Fruit fly (Drosophila melanogaster): Measurements from ENCODE around the gene t-cup.

Gene t-cup

DNA sequence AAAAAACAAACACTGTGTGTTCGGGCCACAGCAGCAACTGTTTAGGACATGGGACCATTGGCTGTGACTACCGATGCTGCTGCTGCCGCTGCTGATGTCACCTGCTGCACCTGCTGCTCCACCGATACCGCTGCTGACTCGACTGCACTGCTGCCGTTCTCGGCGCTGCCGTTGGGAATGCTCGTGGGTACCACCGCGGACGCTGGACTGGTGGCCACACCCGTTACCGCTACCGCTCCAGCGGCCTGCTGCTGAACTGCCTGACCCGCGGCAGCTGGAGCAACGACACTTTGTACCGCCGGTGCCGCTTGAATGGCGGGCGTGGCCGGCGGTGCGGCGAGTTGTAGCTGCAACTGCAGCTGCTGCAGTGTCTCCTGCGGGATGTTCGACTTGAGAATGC, 39.4 kb downstream of the t-cup start (continued):
- TF ChIP-seq CG9932 (GFP tag; IDR thresholded peaks at IDR 0.05) (0 out of 2 replicates have a peak, but pooled peaks have one; percentile 37), CG43689 (GFP tag; IDR thresholded peaks at IDR 0.05) (no peak), cas (GFP tag; IDR thresholded peaks at IDR 0.05) (0 out of 2 replicates have a peak, but pooled peaks have one; percentile 8), CG6254 (GFP tag; optimal IDR thresholded peaks at IDR 0.05) (no peak), chif (GFP tag; optimal IDR thresholded peaks at IDR 0.05) (peak in 1 of 2 experiments; percentile 1), Pdp1 (GFP tag; optimal IDR thresholded peaks at IDR 0.05) (no peak), CG7556 (GFP tag; optimal IDR thresholded peaks at IDR 0.05) (no peak), prd (optimal IDR thresholded peaks at IDR 0.05) (no peak), prd (GFP tag; IDR thresholded peaks at IDR 0.05) (no peak), HLH3B (GFP tag; IDR thresholded peaks at IDR 0.05) (no peak), CG33557 (GFP tag; optimal IDR thresholded peaks at IDR 0.05) (no peak), corto (GFP tag; optimal IDR thresholded peaks at IDR 0.05) (no peak), gfzf (GFP tag; optimal IDR thresholded peaks at IDR 0.05) (no peak), CrebB (tag; optimal IDR thresholded peaks at IDR 0.05) (no peak), Aef1 (GFP tag; IDR thresholded peaks at IDR 0.05) (no peak), CTCF (GFP tag; optimal IDR thresholded peaks at IDR 0.05) (no peak), CG14014 (GFP tag; IDR thresholded peaks at IDR 0.05) (no peak), Gug (GFP tag; IDR thresholded peaks at IDR 0.05) (no peak), CG2202 (tag; optimal IDR thresholded peaks at IDR 0.05) (no peak), CG7372 (GFP tag; IDR thresholded peaks at IDR 0.05) (no peak), HmgZ (tag; optimal IDR thresholded peaks at IDR 0.05) (no peak), otp (GFP tag; IDR thresholded peaks at IDR 0.05) (no peak), Doc3 (GFP tag; IDR thresholded peaks at IDR 0.05; ENCODE audit: partially characterized antibody) (no peak), CG8089 (GFP tag; optimal IDR thresholded peaks at IDR 0.05) (no peak), CG1602 (GFP tag; optimal IDR thresholded peaks at IDR 0.05) (no peak), CG9817 (tag; optimal IDR thresholded peaks at IDR 0.05) (no peak), mirr (GFP tag; optimal IDR thresholded peaks at IDR 0.05) (no peak), sug (tag; optimal IDR thresholded peaks at IDR 0.05) (no peak), CG17829 (tag; optimal IDR thresholded peaks at IDR 0.05) (no peak), peb (GFP tag; IDR thresholded peaks at IDR 0.05) (0 out of 2 replicates have a peak, but pooled peaks have one; percentile 5), lilli (GFP tag; optimal IDR thresholded peaks at IDR 0.05) (no peak), gsb (GFP tag; IDR thresholded peaks at IDR 0.05) (no peak), Lhr (GFP tag; optimal IDR thresholded peaks at IDR 0.05) (no peak), CG15696 (tag; optimal IDR thresholded peaks at IDR 0.05) (no peak), CG2199 (GFP tag; IDR thresholded peaks at IDR 0.05) (0 out of 3 replicates have a peak, but pooled peaks have one; percentile 25), pho (GFP tag; optimal IDR thresholded peaks at IDR 0.05) (no peak), NC2β (GFP tag; optimal IDR thresholded peaks at IDR 0.05) (no peak), BEAF-32 (GFP tag; optimal IDR thresholded peaks at IDR 0.05) (no peak), CG7928 (GFP tag; optimal IDR thresholded peaks at IDR 0.05) (no peak), knrl (GFP tag; IDR thresholded peaks at IDR 0.05; ENCODE audit: partially characterized antibody) (no peak), ftz-f1 (GFP tag; optimal IDR thresholded peaks at IDR 0.05) (no peak), tx (GFP tag; optimal IDR thresholded peaks at IDR 0.05) (no peak), jumu (GFP tag; optimal IDR thresholded peaks at IDR 0.05) (no peak), row (GFP tag; IDR thresholded peaks at IDR 0.05) (no peak), sens (GFP tag) (peak; percentile 32), CG10274 (GFP tag; optimal IDR thresholded peaks at IDR 0.05) (no peak), Ets97D (GFP tag; optimal IDR thresholded peaks at IDR 0.05) (no peak), fd64A (GFP tag; optimal IDR thresholded peaks at IDR 0.05) (no peak), h (optimal IDR thresholded peaks at IDR 0.05) (no peak), klu (GFP tag; IDR thresholded peaks at IDR 0.05) (0 out of 2 replicates have a peak, but pooled peaks have one; percentile 21), CG16779 (GFP tag; IDR thresholded peaks at IDR 0.05) (no peak), wdn (GFP tag; IDR thresholded peaks at IDR 0.05) (no peak), CG31224 (GFP tag; IDR thresholded peaks at IDR 0.05) (no peak), fd96Cb (tag; optimal IDR thresholded peaks at IDR 0.05) (no peak)
